Worm (Caenorhabditis elegans) whole organism, mixed stage, embryonic: ENCODE results near the gene F57F4.2.

Experiments used
- M03D4.4 ChIP-seq: sonication (generic microtip); optimal IDR thresholded peaks from 2 replicates; lab custom pipeline; 2017; ENCODE audit warnings: mild to moderate bottlenecking, missing genetic modification characterization, missing compliant biosample characterization
- bed-3 ChIP-seq: fragments of 200-800 bp; sonication (Bioruptor generic); optimal IDR thresholded peaks from 3 replicates; lab custom pipeline; 2018; ENCODE audit warnings: mild to moderate bottlenecking, missing genetic modification characterization, moderate library complexity, missing compliant biosample characterization
- blmp-1 ChIP-seq: fragments of 150-350 bp; optimal IDR thresholded peaks from 2 replicates; lab custom pipeline; 2014; ENCODE audit warnings: missing biosample characterization, missing genetic modification characterization
- ceh-39 ChIP-seq: fragments of 150-350 bp; optimal IDR thresholded peaks from 2 replicates; lab custom pipeline; 2014; ENCODE audit warnings: missing biosample characterization, missing genetic modification characterization
- ceh-43 ChIP-seq: fragments of 200-800 bp; sonication (Bioruptor generic); optimal IDR thresholded peaks from 2 replicates; lab custom pipeline; 2018; ENCODE audit warnings: mild to moderate bottlenecking, missing genetic modification characterization, moderate library complexity, missing compliant biosample characterization
- ceh-83 ChIP-seq: fragments of 200-800 bp; sonication (Bioruptor generic); optimal IDR thresholded peaks from 2 replicates; lab custom pipeline; 2018; ENCODE audit warnings: mild to moderate bottlenecking, missing genetic modification characterization, missing compliant biosample characterization
- ces-1 ChIP-seq: fragments of 150-350 bp; optimal IDR thresholded peaks from 2 replicates; lab custom pipeline; 2014; ENCODE audit warnings: missing biosample characterization, missing genetic modification reagents, missing genetic modification characterization
- cnd-1 ChIP-seq: fragments of 200-800 bp; sonication (Bioruptor generic); optimal IDR thresholded peaks from 2 replicates; lab custom pipeline; 2018; ENCODE audit warnings: mild to moderate bottlenecking, missing genetic modification characterization, missing compliant biosample characterization
- elt-1 ChIP-seq: sonication (generic microtip); optimal IDR thresholded peaks from 2 replicates; lab custom pipeline; 2017; ENCODE audit warnings: missing genetic modification characterization, mild to moderate bottlenecking, missing compliant biosample characterization, antibody characterized with exemption, moderate library complexity, borderline replicate concordance; ENCODE audit not compliant: insufficient read depth
- flh-1 ChIP-seq: fragments of 200-800 bp; sonication (Bioruptor generic); optimal IDR thresholded peaks from 2 replicates; lab custom pipeline; 2018; ENCODE audit warnings: mild to moderate bottlenecking, missing genetic modification characterization, moderate library complexity, missing compliant biosample characterization
- hlh-1 ChIP-seq: fragments of 150-350 bp; optimal IDR thresholded peaks from 2 replicates; lab custom pipeline; 2014; ENCODE audit warnings: missing biosample characterization, missing genetic modification reagents, missing genetic modification characterization
- lsy-2 ChIP-seq: fragments of 150-350 bp; optimal IDR thresholded peaks from 2 replicates; lab custom pipeline; 2014; ENCODE audit warnings: missing biosample characterization, missing genetic modification characterization
- mep-1 ChIP-seq: fragments of 150-350 bp; optimal IDR thresholded peaks from 2 replicates; lab custom pipeline; 2017; ENCODE audit warnings: missing biosample characterization, missing genetic modification reagents, missing genetic modification characterization, inconsistent platforms
- mls-2 ChIP-seq: sonication (generic microtip); optimal IDR thresholded peaks from 2 replicates; lab custom pipeline; 2016; ENCODE audit warnings: mild to moderate bottlenecking, missing genetic modification characterization, moderate library complexity, missing compliant biosample characterization
- nhr-12 ChIP-seq: fragments of 150-350 bp; optimal IDR thresholded peaks from 2 replicates; lab custom pipeline; 2014; ENCODE audit warnings: missing biosample characterization, missing genetic modification characterization
- nhr-2 ChIP-seq: fragments of 150-350 bp; optimal IDR thresholded peaks from 2 replicates; lab custom pipeline; 2014; ENCODE audit warnings: missing biosample characterization, missing genetic modification characterization
- nhr-76 ChIP-seq: sonication (generic microtip); optimal IDR thresholded peaks from 2 replicates; lab custom pipeline; 2017; ENCODE audit warnings: missing biosample characterization, missing genetic modification characterization
- pha-4 ChIP-seq: fragments of 150-350 bp; optimal IDR thresholded peaks from 2 replicates; lab custom pipeline; 2018; ENCODE audit warnings: missing biosample characterization, missing genetic modification reagents, missing genetic modification characterization
- snpc-4 ChIP-seq: fragments of 150-350 bp; optimal IDR thresholded peaks from 2 replicates; lab custom pipeline; 2014; ENCODE audit warnings: missing biosample characterization, missing genetic modification characterization
- sptf-1 ChIP-seq: sonication (generic microtip); optimal IDR thresholded peaks from 2 replicates; lab custom pipeline; 2017; ENCODE audit warnings: mild to moderate bottlenecking, missing genetic modification characterization, moderate library complexity, missing compliant biosample characterization
- tbx-8 ChIP-seq: fragments of 200-800 bp; sonication (Bioruptor generic); optimal IDR thresholded peaks from 2 replicates; lab custom pipeline; 2018; ENCODE audit warnings: mild to moderate bottlenecking, missing genetic modification characterization, moderate library complexity, missing compliant biosample characterization
- unc-120 ChIP-seq: sonication (generic microtip); optimal IDR thresholded peaks from 2 replicates; lab custom pipeline; 2017; ENCODE audit warnings: missing genetic modification characterization, missing compliant biosample characterization; ENCODE audit not compliant: poor library complexity, severe bottlenecking
- unc-39 ChIP-seq: fragments of 150-350 bp; optimal IDR thresholded peaks from 2 replicates; lab custom pipeline; 2014; ENCODE audit warnings: missing biosample characterization, missing genetic modification characterization
- unc-62 ChIP-seq: fragments of 150-350 bp; optimal IDR thresholded peaks from 2 replicates; lab custom pipeline; 2014; ENCODE audit warnings: missing biosample characterization, missing genetic modification reagents, missing genetic modification characterization
- zip-8 ChIP-seq: fragments of 150-350 bp; optimal IDR thresholded peaks from 2 replicates; lab custom pipeline; 2014; ENCODE audit warnings: missing biosample characterization, missing genetic modification characterization
- ztf-11 ChIP-seq: fragments of 150-350 bp; optimal IDR thresholded peaks from 2 replicates; lab custom pipeline; 2014; ENCODE audit warnings: missing biosample characterization, missing genetic modification characterization

The F57F4.2 gene

DNA sequence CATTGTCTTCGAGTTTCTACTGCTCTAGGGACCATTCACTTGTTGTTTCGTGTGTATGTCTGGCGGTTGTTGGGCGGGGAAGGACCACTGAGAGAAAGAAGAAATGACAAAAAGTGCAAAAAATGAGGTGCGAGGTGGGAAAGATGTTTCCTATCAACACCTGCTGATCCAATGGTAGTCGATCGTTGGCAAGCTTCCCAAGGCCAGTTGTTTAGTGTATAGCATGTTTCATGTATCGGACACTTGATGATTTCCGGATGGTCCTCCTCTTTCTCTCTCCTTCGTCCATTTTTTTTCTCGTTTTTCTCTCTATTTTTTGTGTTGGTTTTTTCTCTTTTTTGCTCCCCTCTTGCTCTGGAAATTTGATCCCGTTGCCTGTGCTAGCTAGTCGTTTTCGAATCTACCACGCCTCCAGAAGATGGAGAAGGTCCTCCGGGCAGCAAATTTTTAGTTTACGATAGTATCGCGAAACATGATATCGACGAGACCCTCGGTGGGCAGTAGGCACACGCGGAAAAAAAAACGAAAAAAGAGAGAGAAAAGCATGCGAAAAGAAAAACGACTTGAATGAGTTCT, 43.4 kb downstream of the F57F4.2 start:
- TF ChIP-seq hlh-1 (tag; lab: Kevin White, UChicago) (peak; percentile 30), mls-2 (tag; lab: Kevin White, UChicago) (no peak)

DNA sequence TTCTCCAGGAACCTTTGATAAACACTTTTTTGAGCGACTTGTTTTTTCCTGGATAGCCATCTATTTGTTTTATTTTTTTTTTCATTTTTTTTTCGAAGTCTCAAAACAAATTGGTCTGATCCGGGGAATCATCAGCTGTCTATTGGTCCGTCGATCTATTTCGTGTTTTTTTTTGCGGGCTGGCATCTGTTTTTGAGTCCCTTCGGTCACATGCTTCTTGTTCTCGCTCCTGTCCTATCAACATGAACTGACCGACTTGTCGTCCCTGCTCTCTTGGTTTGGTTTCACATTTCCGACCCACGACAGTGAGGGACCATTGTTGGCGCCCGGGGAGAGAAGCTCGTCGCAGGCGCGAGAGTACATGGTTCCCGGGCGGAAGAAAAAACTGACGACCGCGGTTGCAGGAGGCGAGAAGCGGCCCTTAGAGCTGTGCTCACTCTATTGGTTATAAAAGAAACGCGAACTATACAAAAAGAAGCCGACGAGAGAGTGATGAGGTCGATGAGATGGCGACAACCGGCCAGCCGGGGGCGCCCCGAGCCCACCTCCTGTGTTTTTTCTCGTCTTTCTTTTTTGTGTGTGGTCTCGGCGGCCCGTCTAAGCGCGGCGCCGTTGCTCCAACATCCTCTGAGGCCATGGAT, 44.9 kb downstream of the F57F4.2 start:
- no peak for TF ChIP-seq hlh-1 (tag; lab: Kevin White, UChicago)
- TF ChIP-seq blmp-1 (tag; lab: Kevin White, UChicago): no peak
- no peak for TF ChIP-seq ceh-43 (GFP tag; lab: Kevin White, UChicago)
- TF ChIP-seq nhr-2 (tag; lab: Kevin White, UChicago): no peak
- no peak for TF ChIP-seq pha-4 (tag; lab: Kevin White, UChicago)
- no peak for TF ChIP-seq nhr-12 (tag; lab: Kevin White, UChicago)
- no peak for TF ChIP-seq bed-3
- no peak for TF ChIP-seq flh-1
- TF ChIP-seq zip-8: no peak
- TF ChIP-seq nhr-76 (tag; lab: Kevin White, UChicago): no peak
- TF ChIP-seq snpc-4: no peak
- TF ChIP-seq ztf-11 (tag; lab: Kevin White, UChicago): no peak
- no peak for TF ChIP-seq sptf-1
- no peak for TF ChIP-seq lsy-2
- no peak for TF ChIP-seq ces-1

DNA sequence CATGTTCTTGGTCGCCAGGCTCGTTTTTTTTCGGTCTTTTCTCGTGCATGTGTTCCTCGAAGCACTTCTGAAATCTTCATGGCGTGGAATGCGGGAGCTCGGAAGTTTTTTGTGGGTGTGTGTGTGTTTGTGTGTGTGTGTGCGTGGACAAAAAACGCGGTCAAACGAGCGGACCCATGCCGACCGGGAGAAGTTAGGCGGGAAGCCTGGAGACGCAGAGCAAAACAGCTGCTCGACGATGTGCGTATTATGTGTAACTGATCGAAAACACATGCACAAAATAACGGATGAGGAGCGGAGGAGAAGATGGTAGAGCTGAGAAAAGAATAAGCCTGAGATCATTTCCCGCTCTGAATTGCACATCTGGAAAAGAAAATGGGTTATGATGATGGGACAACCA, 47.0 kb downstream of the F57F4.2 start:
- TF ChIP-seq unc-120 (tag; lab: Kevin White, UChicago): peak; percentile 36
- TF ChIP-seq snpc-4: no peak
- TF ChIP-seq hlh-1 (tag; lab: Kevin White, UChicago): peak; percentile 93

DNA sequence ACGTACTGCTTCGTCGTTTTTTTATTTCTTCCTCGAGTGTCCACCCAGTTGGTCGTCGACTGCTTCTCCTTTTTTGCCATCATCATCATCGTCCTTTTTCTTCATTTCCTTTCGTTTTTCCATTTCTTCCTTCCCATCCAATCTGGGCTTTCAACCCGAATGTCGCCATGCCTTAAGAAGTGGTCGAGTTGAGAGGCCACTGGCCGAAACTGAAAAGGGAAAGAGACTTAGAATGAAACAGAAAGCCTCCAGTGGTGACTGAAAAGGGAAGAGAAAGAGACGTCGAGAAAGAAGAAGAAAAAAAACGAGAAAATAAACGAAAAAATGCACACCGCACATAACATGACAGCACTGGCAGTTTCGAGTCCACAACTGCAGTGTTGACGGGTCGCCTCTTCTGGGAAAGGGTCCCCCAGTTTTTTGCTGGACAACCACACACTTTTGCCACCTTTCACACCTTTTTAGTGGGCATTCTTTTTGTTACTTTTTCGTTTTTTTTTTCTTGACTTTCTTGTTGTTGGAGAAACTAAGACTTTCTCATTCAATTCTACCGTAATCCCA, 48.4 kb downstream of the F57F4.2 start:
- TF ChIP-seq mep-1 (tag; lab: Kevin White, UChicago) (no peak), bed-3 (no peak), ces-1 (no peak), ztf-11 (tag; lab: Kevin White, UChicago) (no peak), tbx-8 (GFP tag; lab: Kevin White, UChicago) (no peak), M03D4.4 (tag; lab: Kevin White, UChicago) (no peak), cnd-1 (tag; lab: Kevin White, UChicago) (no peak), elt-1 (tag; lab: Kevin White, UChicago) (no peak), ceh-39 (no peak), unc-62 (GFP tag; lab: Kevin White, UChicago) (no peak), hlh-1 (tag; lab: Kevin White, UChicago) (no peak), ceh-83 (GFP tag; lab: Kevin White, UChicago) (no peak), unc-39 (tag; lab: Kevin White, UChicago) (no peak), pha-4 (tag; lab: Kevin White, UChicago) (no peak), mls-2 (tag; lab: Kevin White, UChicago) (no peak)
